Worm (Caenorhabditis elegans) whole organism, L1 larva: ENCODE results near the gene nep-13.

Source experiments
- elt-2 ChIP-seq: sonication (generic microtip); optimal IDR thresholded peaks from 2 replicates; lab custom pipeline; 2016; ENCODE audit warnings: missing genetic modification characterization, mild to moderate bottlenecking, inconsistent platforms, missing compliant biosample characterization, missing genetic modification reagents
- lin-14 ChIP-seq: fragments of 200-800 bp; sonication (Bioruptor generic); optimal IDR thresholded peaks from 2 replicates; lab custom pipeline; 2018; ENCODE audit warnings: mild to moderate bottlenecking, missing genetic modification characterization, moderate library complexity, missing compliant biosample characterization
- nhr-76 ChIP-seq: sonication (generic microtip); optimal IDR thresholded peaks from 2 replicates; lab custom pipeline; 2017; ENCODE audit warnings: missing biosample characterization, missing genetic modification characterization
- skn-1 ChIP-seq: fragments of 150-350 bp; optimal IDR thresholded peaks from 2 replicates; lab custom pipeline; 2014; ENCODE audit warnings: missing biosample characterization, missing genetic modification characterization
- snpc-4 ChIP-seq: fragments of 150-350 bp; optimal IDR thresholded peaks from 2 replicates; lab custom pipeline; 2014; ENCODE audit warnings: missing biosample characterization, missing genetic modification characterization

ce11 chrII:3248043-3248718 lies 34.3 kb upstream of the nep-13 start, which contains the start of the genes fbxc-50 and C17F4.2:
- TF ChIP-seq elt-2 (tag; lab: Kevin White, UChicago) (no peak), nhr-76 (no peak), lin-14 (GFP tag; lab: Kevin White, UChicago) (no peak), snpc-4 (tag; lab: Kevin White, UChicago) (no peak), skn-1 (tag; lab: Kevin White, UChicago) (no peak)
